Worm (Caenorhabditis elegans): ENCODE data around the gene srd-59.

Gene srd-59

DNA sequence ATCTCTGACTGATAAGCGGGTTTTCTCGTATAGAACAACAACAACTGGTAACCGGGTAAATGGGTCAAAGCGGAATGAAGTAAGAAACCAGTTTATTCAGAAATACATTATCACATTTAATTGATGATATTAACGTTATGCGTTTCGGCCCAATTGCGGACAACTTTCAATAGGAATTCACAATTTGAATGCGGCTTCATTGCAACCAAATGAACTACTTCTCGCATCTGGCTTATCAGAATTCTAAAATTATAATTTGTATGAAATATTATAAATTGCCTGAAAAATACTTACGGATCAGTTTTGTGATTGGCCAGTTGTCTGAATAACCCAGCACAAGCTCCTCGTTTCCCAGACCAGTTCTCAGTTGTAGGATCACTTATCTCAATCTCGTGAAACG is 36.8 kb upstream of the srd-59 start, which contains the start of gene col-36:
Gene col-36 (minus strand): TSS at position 101 of the 400 bp plus-strand sequence.
- TF ChIP-seq ceh-91 (GFP tag; IDR thresholded peaks at IDR 0.05), result no peak
- TF ChIP-seq nfya-2 (GFP tag; IDR thresholded peaks at IDR 0.05), result no peak
- no peak for TF ChIP-seq F49E8.2 (tag; optimal IDR thresholded peaks at IDR 0.05; ENCODE audit: insufficient read depth)
- TF ChIP-seq ceh-27 (GFP tag; optimal IDR thresholded peaks at IDR 0.05), result no peak
- no peak for TF ChIP-seq unc-130 (GFP tag; optimal IDR thresholded peaks at IDR 0.05)
- no peak for TF ChIP-seq B0019.2 (GFP tag; conservative IDR thresholded peaks at IDR 0.05)
- no peak for TF ChIP-seq nfya-1 (tag; optimal IDR thresholded peaks at IDR 0.05; ENCODE audit: borderline replicate concordance, insufficient read depth)
- no peak for TF ChIP-seq sptf-2 (GFP tag; optimal IDR thresholded peaks at IDR 0.05)
- TF ChIP-seq madf-6 (GFP tag; IDR thresholded peaks at IDR 0.05), result no peak
- TF ChIP-seq ama-1 (optimal IDR thresholded peaks at IDR 0.05), result no peak
- no peak for TF ChIP-seq ama-1 (GFP tag; optimal IDR thresholded peaks at IDR 0.05)
- TF ChIP-seq hsf-1 (GFP tag; IDR thresholded peaks at IDR 0.05), result no peak
- TF ChIP-seq hlh-12 (tag; optimal IDR thresholded peaks at IDR 0.05), result no peak
- no peak for TF ChIP-seq K11D2.4 (GFP tag; IDR thresholded peaks at IDR 0.05)
- no peak for TF ChIP-seq hmg-20 (GFP tag; IDR thresholded peaks at IDR 0.05)
- no peak for TF ChIP-seq madf-8 (GFP tag; conservative IDR thresholded peaks at IDR 0.05)
- no peak for TF ChIP-seq F55B11.4 (tag; optimal IDR thresholded peaks at IDR 0.05; ENCODE audit: borderline replicate concordance, insufficient read depth)
- TF ChIP-seq xnd-1 (tag; optimal IDR thresholded peaks at IDR 0.05), result no peak
- TF ChIP-seq lag-1 (GFP tag; IDR thresholded peaks at IDR 0.05), result no peak

DNA sequence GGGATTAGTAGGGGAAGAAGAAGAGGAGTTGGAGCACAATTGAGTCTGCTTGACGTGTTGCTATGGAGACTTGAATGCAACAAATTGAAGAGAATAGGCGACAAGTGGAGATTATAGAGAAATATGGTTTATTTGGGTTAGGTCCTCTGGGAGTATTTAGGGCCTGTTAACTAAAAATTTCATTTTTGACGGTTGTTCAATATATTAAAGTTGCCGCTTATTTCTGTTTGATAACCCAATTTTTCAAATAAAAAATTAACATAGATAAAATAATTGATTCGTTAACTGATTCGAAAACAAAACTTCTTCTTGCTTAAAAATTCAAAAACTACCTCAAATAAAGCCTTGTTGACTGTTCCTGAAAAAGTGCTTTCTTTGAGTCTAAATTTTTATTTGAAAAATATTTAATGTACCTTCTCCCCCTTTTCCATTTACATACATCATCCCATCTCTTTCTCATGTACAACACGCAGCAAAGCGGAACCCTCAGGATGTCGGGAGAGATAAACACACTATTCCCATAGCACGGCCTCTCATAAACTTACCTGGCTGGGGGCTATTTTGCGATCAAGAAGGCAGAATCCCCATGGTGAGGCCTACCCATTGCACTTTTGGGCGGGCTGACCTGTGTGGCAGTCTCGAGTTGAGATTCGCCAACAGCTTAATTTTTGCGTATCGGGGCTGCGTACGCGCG is 34.0 kb upstream of the srd-59 start, which contains the start of gene dyf-13:
Gene dyf-13 (minus strand): TSS at position 51 of the 694 bp plus-strand sequence.
- TF ChIP-seq snpc-4 (GFP tag; optimal IDR thresholded peaks at IDR 0.05), result peak; percentile 70
- TF ChIP-seq snpc-4 (tag; optimal IDR thresholded peaks at IDR 0.05), result peak in 3 of 4 experiments; percentile 82 to 86 (median 84)
- no peak for TF ChIP-seq chd-7 (tag; optimal IDR thresholded peaks at IDR 0.05)
- TF ChIP-seq zfh-2 (GFP tag; conservative IDR thresholded peaks at IDR 0.05), result no peak
- TF ChIP-seq snpc-1.1 (tag; optimal IDR thresholded peaks at IDR 0.05; ENCODE audit: insufficient read depth), result peak; percentile 86
- no peak for TF ChIP-seq T26A5.8 (tag; optimal IDR thresholded peaks at IDR 0.05)
- TF ChIP-seq cebp-2 (GFP tag; IDR thresholded peaks at IDR 0.05), result no peak
- TF ChIP-seq mel-28 (tag; optimal IDR thresholded peaks at IDR 0.05; ENCODE audit: borderline replicate concordance), result no peak
- no peak for TF ChIP-seq mxl-1 (tag; optimal IDR thresholded peaks at IDR 0.05)
- peak; percentile 45 for TF ChIP-seq snpc-3.4 (tag; optimal IDR thresholded peaks at IDR 0.05)
- TF ChIP-seq ztf-25 (GFP tag; IDR thresholded peaks at IDR 0.05), result 0 out of 2 replicates have a peak, but pooled peaks have one; percentile 30
- 0 out of 2 replicates have a peak, but pooled peaks have one; percentile 41 for TF ChIP-seq egl-18 (GFP tag; IDR thresholded peaks at IDR 0.05)
- TF ChIP-seq nhr-27 (tag; optimal IDR thresholded peaks at IDR 0.05), result no peak
- TF ChIP-seq mcd-1 (GFP tag; IDR thresholded peaks at IDR 0.05), result no peak
- TF ChIP-seq F37B4.10 (GFP tag; IDR thresholded peaks at IDR 0.05), result no peak
- TF ChIP-seq madf-3 (GFP tag; IDR thresholded peaks at IDR 0.05), result no peak
- no peak for TF ChIP-seq xnd-1 (tag; optimal IDR thresholded peaks at IDR 0.05)
- no peak for TF ChIP-seq nfyb-1 (GFP tag; IDR thresholded peaks at IDR 0.05)
- TF ChIP-seq nhr-90 (tag; optimal IDR thresholded peaks at IDR 0.05), result no peak
- TF ChIP-seq hmg-20 (GFP tag; IDR thresholded peaks at IDR 0.05), result no peak
- TF ChIP-seq aptf-2 (GFP tag; conservative IDR thresholded peaks at IDR 0.05), result 0 out of 2 replicates have a peak, but pooled peaks have one; percentile 60
- no peak for TF ChIP-seq tbx-9 (tag; optimal IDR thresholded peaks at IDR 0.05; ENCODE audit: borderline replicate concordance)
- TF ChIP-seq egrh-3 (GFP tag; IDR thresholded peaks at IDR 0.05), result no peak
- TF ChIP-seq T07F8.4 (tag; optimal IDR thresholded peaks at IDR 0.05), result no peak
- no peak for TF ChIP-seq gei-17 (GFP tag; optimal IDR thresholded peaks at IDR 0.05)
- TF ChIP-seq dox-1 (GFP tag; IDR thresholded peaks at IDR 0.05), result no peak
- no peak for TF ChIP-seq B0261.1 (tag; optimal IDR thresholded peaks at IDR 0.05)
- peak; percentile 29 for TF ChIP-seq tbp1 (GFP tag; optimal IDR thresholded peaks at IDR 0.05)
